Worm (Caenorhabditis elegans): ENCODE data around the gene abu-10.

The abu-10 gene

DNA sequence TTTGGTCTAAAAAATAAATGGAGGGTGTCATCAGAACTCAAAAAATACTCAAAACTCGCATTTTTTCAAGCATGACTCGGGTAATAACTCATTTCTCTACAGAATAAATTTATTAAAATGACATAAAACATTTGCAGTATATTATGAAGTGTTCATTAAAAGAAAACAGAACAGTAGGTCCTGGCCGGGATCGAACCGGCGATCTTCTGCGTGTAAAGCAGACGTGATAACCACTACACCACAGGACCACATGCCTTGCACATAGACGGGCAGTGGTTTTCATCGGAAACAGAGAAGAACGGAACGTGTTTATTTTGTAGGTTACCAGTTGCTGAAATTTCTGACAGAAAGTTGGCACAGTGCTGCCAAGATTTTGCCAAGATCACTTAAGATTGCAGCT, 4.6 kb upstream of the abu-10 start:
- no peak for TF ChIP-seq cog-1 (tag; optimal IDR thresholded peaks at IDR 0.05)
- no peak for TF ChIP-seq flt-1 (GFP tag; IDR thresholded peaks at IDR 0.05)
- no peak for TF ChIP-seq ztf-29 (GFP tag; IDR thresholded peaks at IDR 0.05)
- no peak for TF ChIP-seq ref-1 (GFP tag; conservative IDR thresholded peaks at IDR 0.05)
- TF ChIP-seq klf-2 (GFP tag; conservative IDR thresholded peaks at IDR 0.05) = no peak
- no peak for TF ChIP-seq med-1 (GFP tag; optimal IDR thresholded peaks at IDR 0.05; ENCODE audit: insufficient read depth)
- TF ChIP-seq T22C8.4 (GFP tag; IDR thresholded peaks at IDR 0.05) = no peak
- no peak for TF ChIP-seq tab-1 (GFP tag; IDR thresholded peaks at IDR 0.05)
- no peak for TF ChIP-seq ztf-23 (GFP tag; IDR thresholded peaks at IDR 0.05)

DNA sequence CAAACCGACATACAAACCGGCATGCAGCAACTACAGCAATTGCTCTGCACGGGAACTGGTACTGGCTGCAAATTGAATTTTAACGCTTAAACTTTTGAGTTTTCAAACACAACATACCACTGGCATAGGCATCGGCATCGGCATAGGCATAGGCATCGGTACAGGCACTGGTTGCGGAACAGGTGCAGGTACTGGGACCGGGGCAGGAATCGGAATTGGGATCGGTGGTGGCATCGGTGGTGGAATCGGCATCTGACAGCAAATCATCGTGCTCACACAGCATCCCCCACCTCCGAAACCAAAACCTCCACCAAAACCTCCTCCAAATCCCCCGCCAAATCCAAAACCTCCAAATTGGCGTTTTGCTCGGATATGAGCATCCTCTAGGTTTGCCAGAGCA, 3.8 kb upstream of the abu-10 start:
- TF ChIP-seq ref-1 (GFP tag; conservative IDR thresholded peaks at IDR 0.05) (no peak), ztf-23 (GFP tag; IDR thresholded peaks at IDR 0.05) (no peak), flt-1 (GFP tag; IDR thresholded peaks at IDR 0.05) (no peak), klf-2 (GFP tag; conservative IDR thresholded peaks at IDR 0.05) (no peak), ztf-29 (GFP tag; IDR thresholded peaks at IDR 0.05) (no peak), T22C8.4 (GFP tag; IDR thresholded peaks at IDR 0.05) (no peak), cog-1 (tag; optimal IDR thresholded peaks at IDR 0.05) (no peak), tab-1 (GFP tag; IDR thresholded peaks at IDR 0.05) (no peak), med-1 (GFP tag; optimal IDR thresholded peaks at IDR 0.05; ENCODE audit: insufficient read depth) (no peak)

DNA sequence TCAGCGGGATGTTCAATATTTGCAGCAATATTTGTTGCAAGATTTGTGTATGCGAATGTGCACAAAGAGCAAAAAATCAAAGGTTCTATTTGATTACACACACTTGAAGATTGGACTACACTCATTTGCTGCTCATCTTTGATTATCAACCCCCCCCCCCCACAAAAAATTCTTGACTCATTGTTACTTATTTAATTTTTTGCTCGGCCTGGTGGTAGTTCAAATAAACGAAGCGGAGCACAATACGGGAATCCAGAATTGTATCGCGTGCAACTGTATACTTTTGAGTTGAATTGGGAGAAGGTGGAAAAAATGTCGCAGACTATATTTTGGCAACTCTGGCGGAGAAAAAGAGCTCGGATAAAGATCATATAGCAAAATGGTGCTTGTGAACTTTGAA, 2.3 kb upstream of the abu-10 start, which contains the start of gene F35A5.5:
TSS of gene F35A5.5 (minus strand) at position 101 of the 400 bp plus-strand sequence.
- no peak for TF ChIP-seq ztf-23 (GFP tag; IDR thresholded peaks at IDR 0.05)
- TF ChIP-seq cog-1 (tag; optimal IDR thresholded peaks at IDR 0.05) = no peak
- TF ChIP-seq klf-2 (GFP tag; conservative IDR thresholded peaks at IDR 0.05) = no peak
- TF ChIP-seq T22C8.4 (GFP tag; IDR thresholded peaks at IDR 0.05) = no peak
- no peak for TF ChIP-seq flt-1 (GFP tag; IDR thresholded peaks at IDR 0.05)
- no peak for TF ChIP-seq ref-1 (GFP tag; conservative IDR thresholded peaks at IDR 0.05)
- TF ChIP-seq ztf-29 (GFP tag; IDR thresholded peaks at IDR 0.05) = no peak
- TF ChIP-seq med-1 (GFP tag; optimal IDR thresholded peaks at IDR 0.05; ENCODE audit: insufficient read depth) = no peak
- TF ChIP-seq tab-1 (GFP tag; IDR thresholded peaks at IDR 0.05) = no peak

DNA sequence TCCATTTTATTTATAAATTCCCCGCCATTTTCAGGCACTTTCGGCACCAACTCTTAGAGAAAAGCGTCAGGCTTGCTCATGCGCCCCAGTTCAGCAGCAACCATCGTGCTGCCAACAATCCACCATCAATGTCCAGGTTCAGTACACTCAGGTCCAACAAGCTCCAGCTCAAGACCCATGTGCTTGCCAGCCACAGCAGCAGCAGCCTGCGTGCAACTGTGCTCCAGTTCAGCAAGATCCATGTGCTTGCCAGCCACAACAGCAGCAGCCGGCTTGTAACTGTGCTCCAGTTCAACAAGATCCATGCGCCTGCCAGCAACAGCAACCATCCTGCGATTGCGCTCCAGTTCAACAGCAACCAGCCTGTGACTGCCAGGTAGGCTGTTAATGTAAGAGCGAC, 306 bp downstream of the abu-10 start:
- TF ChIP-seq T22C8.4 (GFP tag; IDR thresholded peaks at IDR 0.05) = no peak
- TF ChIP-seq tab-1 (GFP tag; IDR thresholded peaks at IDR 0.05) = no peak
- no peak for TF ChIP-seq flt-1 (GFP tag; IDR thresholded peaks at IDR 0.05)
- TF ChIP-seq cog-1 (tag; optimal IDR thresholded peaks at IDR 0.05) = no peak
- no peak for TF ChIP-seq ztf-29 (GFP tag; IDR thresholded peaks at IDR 0.05)
- no peak for TF ChIP-seq klf-2 (GFP tag; conservative IDR thresholded peaks at IDR 0.05)
- no peak for TF ChIP-seq ztf-23 (GFP tag; IDR thresholded peaks at IDR 0.05)
- no peak for TF ChIP-seq med-1 (GFP tag; optimal IDR thresholded peaks at IDR 0.05; ENCODE audit: insufficient read depth)
- no peak for TF ChIP-seq ref-1 (GFP tag; conservative IDR thresholded peaks at IDR 0.05)

DNA sequence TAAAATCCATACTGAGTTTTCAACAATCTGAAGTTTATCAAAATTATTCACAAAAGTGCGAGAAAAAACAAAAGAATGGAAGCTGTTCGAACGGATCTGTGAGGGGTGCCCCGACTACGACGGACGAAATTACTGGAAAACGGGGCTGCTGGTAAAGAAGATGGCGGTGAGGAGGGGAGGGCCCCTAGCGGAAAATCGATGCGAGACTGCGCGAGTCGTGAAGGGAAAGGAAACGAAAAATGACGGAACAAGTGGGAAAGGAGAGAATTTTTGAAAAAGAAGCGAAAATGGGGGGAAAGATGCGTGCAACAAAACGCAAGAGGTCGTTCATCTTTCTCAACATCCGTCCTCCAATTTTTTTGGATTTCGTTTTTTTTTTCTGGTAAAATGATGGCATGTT, 4.8 kb downstream of the abu-10 start:
- no peak for TF ChIP-seq med-1 (GFP tag; optimal IDR thresholded peaks at IDR 0.05; ENCODE audit: insufficient read depth)
- no peak for TF ChIP-seq klf-2 (GFP tag; conservative IDR thresholded peaks at IDR 0.05)
- TF ChIP-seq ztf-23 (GFP tag; IDR thresholded peaks at IDR 0.05) = no peak
- no peak for TF ChIP-seq ztf-29 (GFP tag; IDR thresholded peaks at IDR 0.05)
- TF ChIP-seq T22C8.4 (GFP tag; IDR thresholded peaks at IDR 0.05) = peak; percentile 48
- TF ChIP-seq flt-1 (GFP tag; IDR thresholded peaks at IDR 0.05) = no peak
- TF ChIP-seq cog-1 (tag; optimal IDR thresholded peaks at IDR 0.05) = no peak

DNA sequence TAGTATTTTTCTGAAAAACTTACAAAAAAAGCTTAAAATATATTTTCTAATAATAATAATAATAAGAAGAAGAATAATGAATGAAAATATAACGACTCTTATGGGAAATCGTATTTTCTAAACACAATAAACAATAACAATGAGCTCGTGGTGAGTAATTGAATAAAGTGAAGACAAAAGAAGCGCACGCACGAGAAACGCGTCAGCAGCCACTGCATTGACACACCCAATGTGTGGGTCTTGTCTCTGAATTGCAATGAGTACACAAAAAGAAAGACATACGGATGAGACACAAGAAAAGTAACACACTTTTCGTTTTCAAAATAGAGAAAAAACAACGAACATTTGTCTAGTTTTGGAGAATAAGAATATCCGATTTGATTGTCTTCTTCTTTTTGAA, 5.3 kb downstream of the abu-10 start, which contains the start of gene F35A5.8:
TSS of gene F35A5.8 (minus strand) at position 151 of the 400 bp plus-strand sequence.
- TF ChIP-seq med-1 (GFP tag; optimal IDR thresholded peaks at IDR 0.05; ENCODE audit: insufficient read depth) = no peak
- TF ChIP-seq klf-2 (GFP tag; conservative IDR thresholded peaks at IDR 0.05) = no peak
- TF ChIP-seq tab-1 (GFP tag; IDR thresholded peaks at IDR 0.05) = no peak
- no peak for TF ChIP-seq T22C8.4 (GFP tag; IDR thresholded peaks at IDR 0.05)
- TF ChIP-seq ref-1 (GFP tag; conservative IDR thresholded peaks at IDR 0.05) = no peak
- TF ChIP-seq cog-1 (tag; optimal IDR thresholded peaks at IDR 0.05) = peak; percentile 43
- 0 out of 2 replicates have a peak, but pooled peaks have one; percentile 49 for TF ChIP-seq ztf-23 (GFP tag; IDR thresholded peaks at IDR 0.05)
- TF ChIP-seq flt-1 (GFP tag; IDR thresholded peaks at IDR 0.05) = peak; percentile 71
- TF ChIP-seq ztf-29 (GFP tag; IDR thresholded peaks at IDR 0.05) = no peak

DNA sequence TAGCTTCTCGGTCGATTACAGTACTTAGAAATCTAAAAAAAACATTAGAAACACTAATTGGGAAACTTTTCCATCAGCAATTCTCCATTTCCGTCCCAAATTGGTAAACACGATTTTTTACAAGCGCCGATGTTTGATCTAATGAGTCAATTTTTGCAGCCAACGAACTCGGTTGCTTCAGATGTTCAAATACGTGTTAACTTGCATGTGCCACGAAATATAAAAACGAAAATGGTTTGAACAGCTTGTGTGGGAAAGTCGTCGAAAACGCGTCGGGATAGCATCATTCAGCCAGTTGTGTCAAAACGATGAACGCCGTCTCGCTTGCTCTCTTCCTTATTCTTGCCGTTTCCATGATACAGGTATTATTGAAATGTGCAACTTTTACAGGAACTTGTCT, 6.9 kb downstream of the abu-10 start, which contains the start of gene F35A5.2:
TSS of gene F35A5.2 (plus strand) at position 301 of the 400 bp plus-strand sequence.
- TF ChIP-seq ztf-23 (GFP tag; IDR thresholded peaks at IDR 0.05) (no peak), ztf-29 (GFP tag; IDR thresholded peaks at IDR 0.05) (no peak), flt-1 (GFP tag; IDR thresholded peaks at IDR 0.05) (no peak), tab-1 (GFP tag; IDR thresholded peaks at IDR 0.05) (no peak), ref-1 (GFP tag; conservative IDR thresholded peaks at IDR 0.05) (no peak), klf-2 (GFP tag; conservative IDR thresholded peaks at IDR 0.05) (no peak), med-1 (GFP tag; optimal IDR thresholded peaks at IDR 0.05; ENCODE audit: insufficient read depth) (no peak), T22C8.4 (GFP tag; IDR thresholded peaks at IDR 0.05) (no peak), cog-1 (tag; optimal IDR thresholded peaks at IDR 0.05) (no peak)

DNA sequence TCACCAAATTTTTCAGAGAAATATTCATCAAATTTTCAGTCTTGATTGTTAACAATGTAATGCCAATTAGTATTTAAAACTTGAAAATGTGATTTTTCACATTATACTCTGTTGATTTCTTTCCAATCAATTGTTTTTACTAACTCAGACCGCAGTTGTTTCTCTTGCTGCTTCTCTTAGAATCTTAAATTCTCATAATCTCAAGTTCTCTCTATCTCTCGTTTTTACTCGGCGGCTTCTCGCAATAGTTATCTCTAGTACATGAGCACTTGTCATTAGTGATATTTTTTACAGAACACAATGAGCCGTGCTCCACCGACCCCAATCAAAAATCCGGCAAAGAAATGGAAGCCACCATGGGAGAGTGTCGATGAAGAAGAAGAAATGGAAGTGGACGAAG, 9.2 kb downstream of the abu-10 start, which contains the start of gene F35A5.1:
TSS of gene F35A5.1 (plus strand) at position 301 of the 400 bp plus-strand sequence.
- TF ChIP-seq med-1 (GFP tag; optimal IDR thresholded peaks at IDR 0.05; ENCODE audit: insufficient read depth) (no peak), cog-1 (tag; optimal IDR thresholded peaks at IDR 0.05) (no peak), ztf-23 (GFP tag; IDR thresholded peaks at IDR 0.05) (no peak), klf-2 (GFP tag; conservative IDR thresholded peaks at IDR 0.05) (no peak), ref-1 (GFP tag; conservative IDR thresholded peaks at IDR 0.05) (no peak), T22C8.4 (GFP tag; IDR thresholded peaks at IDR 0.05) (no peak), tab-1 (GFP tag; IDR thresholded peaks at IDR 0.05) (no peak), flt-1 (GFP tag; IDR thresholded peaks at IDR 0.05) (no peak), ztf-29 (GFP tag; IDR thresholded peaks at IDR 0.05) (no peak)

DNA sequence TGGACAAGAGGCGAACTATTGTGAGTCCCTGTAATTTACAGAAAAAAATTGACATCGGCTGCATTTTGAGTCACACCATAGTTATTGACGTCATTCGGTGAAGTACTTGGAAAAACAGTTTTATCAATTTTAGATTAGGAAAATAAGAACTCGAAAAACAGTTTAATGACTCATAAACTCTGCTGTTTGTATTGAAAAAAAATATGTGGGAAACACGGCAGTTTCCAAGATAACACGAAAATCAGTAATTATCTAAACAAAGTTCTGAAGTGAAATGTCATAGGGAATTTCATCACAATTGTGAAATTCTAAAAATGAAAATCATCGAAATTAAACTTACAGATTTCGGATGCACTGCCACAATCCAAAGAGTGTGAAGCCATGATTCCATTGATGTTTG, 16.8 kb downstream of the abu-10 start:
- TF ChIP-seq T22C8.4 (GFP tag; IDR thresholded peaks at IDR 0.05) = no peak
- no peak for TF ChIP-seq tab-1 (GFP tag; IDR thresholded peaks at IDR 0.05)
- no peak for TF ChIP-seq ztf-29 (GFP tag; IDR thresholded peaks at IDR 0.05)
- TF ChIP-seq ztf-23 (GFP tag; IDR thresholded peaks at IDR 0.05) = no peak
- no peak for TF ChIP-seq ref-1 (GFP tag; conservative IDR thresholded peaks at IDR 0.05)
- no peak for TF ChIP-seq flt-1 (GFP tag; IDR thresholded peaks at IDR 0.05)
- no peak for TF ChIP-seq cog-1 (tag; optimal IDR thresholded peaks at IDR 0.05)
- TF ChIP-seq med-1 (GFP tag; optimal IDR thresholded peaks at IDR 0.05; ENCODE audit: insufficient read depth) = no peak
- TF ChIP-seq klf-2 (GFP tag; conservative IDR thresholded peaks at IDR 0.05) = no peak
